Fruit fly (Drosophila melanogaster) whole organism, prepupa: Measurements from ENCODE around the gene CG8892.

Experiments used
- Blimp-1 ChIP-seq: fragments of 200-800 bp; sonication (Bioruptor generic); optimal IDR thresholded peaks from 3 replicates; lab custom pipeline; 2017; ENCODE audit warnings: missing biosample characterization, missing genetic modification characterization, mild to moderate bottlenecking, moderate library complexity, missing genetic modification reagents
- CG10631 ChIP-seq: fragments of 200-800 bp; sonication (Bioruptor generic); optimal IDR thresholded peaks from 2 replicates; lab custom pipeline; 2016; ENCODE audit warnings: missing biosample characterization, missing genetic modification characterization
- CG10669 ChIP-seq: fragments of 200-800 bp; sonication (Bioruptor generic); optimal IDR thresholded peaks from 3 replicates; lab custom pipeline; 2018; ENCODE audit warnings: missing biosample characterization, mild to moderate bottlenecking, missing genetic modification characterization, moderate library complexity
- CG11294 ChIP-seq: fragments of 200-800 bp; sonication (Bioruptor generic); IDR thresholded peaks from 2 replicates; pipeline ENCODE4 v1.3.6; 2022; ENCODE audit warnings: missing biosample characterization, missing genetic modification characterization
- CG11902 ChIP-seq: fragments of 200-800 bp; sonication (Bioruptor generic); optimal IDR thresholded peaks from 3 replicates; lab custom pipeline; 2016; ENCODE audit warnings: missing biosample characterization, missing genetic modification characterization
- CG15336 ChIP-seq: fragments of 200-800 bp; sonication (Bioruptor generic); IDR thresholded peaks from 2 replicates; pipeline ENCODE4 v1.3.6; 2022; ENCODE audit warnings: missing biosample characterization, missing genetic modification characterization
- CG1621 ChIP-seq: fragments of 200-800 bp; sonication (Bioruptor generic); optimal IDR thresholded peaks from 3 replicates; lab custom pipeline; 2018; ENCODE audit warnings: missing biosample characterization, mild to moderate bottlenecking, missing genetic modification characterization
- CG16779 ChIP-seq: fragments of 200-800 bp; sonication (Bioruptor generic); optimal IDR thresholded peaks from 3 replicates; lab custom pipeline; 2017; ENCODE audit warnings: missing biosample characterization, mild to moderate bottlenecking, missing genetic modification characterization
- CG3032 ChIP-seq: fragments of 200-800 bp; optimal IDR thresholded peaks from 2 replicates; lab custom pipeline; 2019; ENCODE audit warnings: missing biosample characterization, mild to moderate bottlenecking, missing genetic modification characterization, moderate library complexity
- CG31627 ChIP-seq: fragments of 200-800 bp; sonication (Bioruptor generic); optimal IDR thresholded peaks from 3 replicates; lab custom pipeline; 2016; ENCODE audit warnings: missing biosample characterization, missing genetic modification characterization
- CG32006 ChIP-seq: fragments of 200-800 bp; sonication (Bioruptor generic); optimal IDR thresholded peaks from 3 replicates; lab custom pipeline; 2017; ENCODE audit warnings: missing biosample characterization, mild to moderate bottlenecking, missing genetic modification characterization
- CG3919 ChIP-seq: fragments of 200-800 bp; sonication (Bioruptor generic); optimal IDR thresholded peaks from 3 replicates; lab custom pipeline; 2016; ENCODE audit warnings: missing biosample characterization, missing genetic modification characterization
- CG4318 ChIP-seq: fragments of 200-800 bp; sonication (Bioruptor generic); optimal IDR thresholded peaks from 3 replicates; lab custom pipeline; 2017; ENCODE audit warnings: missing biosample characterization, mild to moderate bottlenecking, missing genetic modification characterization
- CG6163 ChIP-seq: fragments of 200-800 bp; sonication (Bioruptor generic); IDR thresholded peaks from 3 replicates; pipeline ENCODE4 v1.3.6; 2022; ENCODE audit warnings: missing biosample characterization, missing genetic modification characterization
- CG6276 ChIP-seq: fragments of 200-800 bp; sonication (Bioruptor generic); optimal IDR thresholded peaks from 2 replicates; lab custom pipeline; 2017; ENCODE audit warnings: missing biosample characterization, mild to moderate bottlenecking, missing genetic modification characterization
- CG6792 ChIP-seq: fragments of 200-800 bp; sonication (Bioruptor generic); optimal IDR thresholded peaks from 3 replicates; lab custom pipeline; 2016; ENCODE audit warnings: missing biosample characterization, missing genetic modification characterization
- CG6854 ChIP-seq: fragments of 200-800 bp; sonication (Bioruptor generic); optimal IDR thresholded peaks from 2 replicates; lab custom pipeline; 2017; ENCODE audit warnings: missing biosample characterization, mild to moderate bottlenecking, missing genetic modification characterization
- CG8119 ChIP-seq: fragments of 200-800 bp; sonication (Bioruptor generic); IDR thresholded peaks from 3 replicates; pipeline ENCODE4 v1.3.6; 2022; ENCODE audit warnings: missing biosample characterization, missing genetic modification characterization
- CG8632 ChIP-seq: fragments of 200-800 bp; sonication (Bioruptor generic); optimal IDR thresholded peaks from 3 replicates; lab custom pipeline; 2016; ENCODE audit warnings: missing biosample characterization, missing genetic modification characterization
- CG9139 ChIP-seq: fragments of 200-800 bp; sonication (Bioruptor generic); optimal IDR thresholded peaks from 3 replicates; lab custom pipeline; 2017; ENCODE audit warnings: missing biosample characterization, mild to moderate bottlenecking, missing genetic modification characterization
- Eip75B ChIP-seq: fragments of 200-800 bp; sonication (Bioruptor generic); optimal IDR thresholded peaks from 3 replicates; lab custom pipeline; 2016; ENCODE audit warnings: missing biosample characterization, missing genetic modification characterization
- Eip78C ChIP-seq: fragments of 200-800 bp; sonication (Bioruptor generic); peaks from one replicate; lab custom pipeline; 2016; ENCODE audit warnings: missing biosample characterization, missing genetic modification characterization
- Eip93F ChIP-seq: fragments of 200-800 bp; sonication (Bioruptor generic); optimal IDR thresholded peaks from 2 replicates; lab custom pipeline; 2016; ENCODE audit warnings: missing biosample characterization, mild to moderate bottlenecking, missing genetic modification characterization
- Ets21C ChIP-seq: fragments of 200-800 bp; sonication (Bioruptor generic); optimal IDR thresholded peaks from 3 replicates; lab custom pipeline; 2016; ENCODE audit warnings: missing biosample characterization, missing genetic modification characterization
- Ets96B ChIP-seq: fragments of 200-800 bp; optimal IDR thresholded peaks from 2 replicates; lab custom pipeline; 2019; ENCODE audit warnings: missing biosample characterization, mild to moderate bottlenecking, missing genetic modification characterization, moderate library complexity
- Gug ChIP-seq: fragments of 200-800 bp; sonication (Bioruptor generic); IDR thresholded peaks from 2 replicates; pipeline ENCODE4 v1.3.6; 2022; ENCODE audit warnings: missing biosample characterization, missing genetic modification characterization
- Hr38 ChIP-seq: sonication (Bioruptor generic); optimal IDR thresholded peaks from 2 replicates; lab custom pipeline; 2016; ENCODE audit warnings: missing biosample characterization, missing genetic modification characterization
- Hr39 ChIP-seq: fragments of 200-800 bp; sonication (Bioruptor generic); optimal IDR thresholded peaks from 2 replicates; lab custom pipeline; 2016; ENCODE audit warnings: missing biosample characterization, missing genetic modification characterization
- Hr4 ChIP-seq: fragments of 200-800 bp; sonication (Bioruptor generic); optimal IDR thresholded peaks from 3 replicates; lab custom pipeline; 2016; ENCODE audit warnings: missing biosample characterization, missing genetic modification characterization
- Lpt ChIP-seq: fragments of 200-800 bp; sonication (Bioruptor generic); optimal IDR thresholded peaks from 3 replicates; lab custom pipeline; 2016; ENCODE audit warnings: missing biosample characterization, missing genetic modification characterization
- Met ChIP-seq: fragments of 200-800 bp; sonication (Bioruptor generic); optimal IDR thresholded peaks from 3 replicates; lab custom pipeline; 2016; ENCODE audit warnings: missing biosample characterization, missing genetic modification characterization
- OdsH ChIP-seq: fragments of 200-800 bp; sonication (Bioruptor generic); optimal IDR thresholded peaks from 3 replicates; lab custom pipeline; 2016; ENCODE audit warnings: missing biosample characterization, missing genetic modification characterization
- Smox ChIP-seq: fragments of 200-800 bp; sonication (Bioruptor generic); optimal IDR thresholded peaks from 3 replicates; lab custom pipeline; 2016; ENCODE audit warnings: missing biosample characterization, missing genetic modification characterization
- Sox102F ChIP-seq: fragments of 200-800 bp; sonication (Bioruptor generic); optimal IDR thresholded peaks from 2 replicates; lab custom pipeline; 2016; ENCODE audit warnings: missing biosample characterization, mild to moderate bottlenecking, missing genetic modification characterization
- Sox15 ChIP-seq: fragments of 200-800 bp; sonication (Bioruptor generic); optimal IDR thresholded peaks from 3 replicates; lab custom pipeline; 2016; ENCODE audit warnings: missing biosample characterization, missing genetic modification characterization
- achi ChIP-seq: fragments of 200-800 bp; sonication (Bioruptor generic); optimal IDR thresholded peaks from 3 replicates; lab custom pipeline; 2016; ENCODE audit warnings: missing biosample characterization, missing genetic modification characterization
- acj6 ChIP-seq: fragments of 200-800 bp; sonication (Bioruptor generic); optimal IDR thresholded peaks from 3 replicates; lab custom pipeline; 2016; ENCODE audit warnings: missing biosample characterization, missing genetic modification characterization
- cyc ChIP-seq: fragments of 200-800 bp; sonication (Bioruptor generic); optimal IDR thresholded peaks from 3 replicates; lab custom pipeline; 2016; ENCODE audit warnings: missing biosample characterization, missing genetic modification characterization
- dac ChIP-seq: fragments of 200-800 bp; sonication (Bioruptor generic); optimal IDR thresholded peaks from 2 replicates; lab custom pipeline; 2017; ENCODE audit warnings: missing biosample characterization, mild to moderate bottlenecking, missing genetic modification characterization
- dsx ChIP-seq: fragments of 200-800 bp; optimal IDR thresholded peaks from 3 replicates; lab custom pipeline; 2019; ENCODE audit warnings: missing biosample characterization, mild to moderate bottlenecking, missing genetic modification characterization, moderate library complexity; ENCODE audit not compliant: poor library complexity, severe bottlenecking
- eg ChIP-seq: fragments of 200-800 bp; sonication (Bioruptor generic); IDR thresholded peaks from 3 replicates; pipeline ENCODE4 v1.3.6; 2022; ENCODE audit warnings: missing biosample characterization, missing genetic modification characterization
- esn ChIP-seq: fragments of 200-800 bp; sonication (Bioruptor generic); optimal IDR thresholded peaks from 2 replicates; lab custom pipeline; 2016; ENCODE audit warnings: missing biosample characterization, mild to moderate bottlenecking, missing genetic modification characterization, moderate library complexity
- fd85E ChIP-seq: fragments of 200-800 bp; sonication (Bioruptor generic); optimal IDR thresholded peaks from 3 replicates; lab custom pipeline; 2016; ENCODE audit warnings: missing biosample characterization, missing genetic modification characterization
- fkh ChIP-seq: fragments of 200-800 bp; sonication (Bioruptor generic); optimal IDR thresholded peaks from 3 replicates; lab custom pipeline; 2017; ENCODE audit warnings: missing biosample characterization, mild to moderate bottlenecking, missing genetic modification characterization, moderate library complexity
- lz ChIP-seq: fragments of 200-800 bp; sonication (Bioruptor generic); optimal IDR thresholded peaks from 3 replicates; lab custom pipeline; 2016; ENCODE audit warnings: missing biosample characterization, missing genetic modification characterization
- net ChIP-seq: fragments of 200-800 bp; sonication (Bioruptor generic); optimal IDR thresholded peaks from 3 replicates; lab custom pipeline; 2016; ENCODE audit warnings: missing biosample characterization, missing genetic modification characterization
- pdm3 ChIP-seq: fragments of 200-800 bp; sonication (Bioruptor generic); optimal IDR thresholded peaks from 3 replicates; lab custom pipeline; 2016; ENCODE audit warnings: missing biosample characterization, missing genetic modification characterization
- salr ChIP-seq, 2 experiments: fragments of 200-800 bp; sonication (Bioruptor generic); optimal IDR thresholded peaks; 3 replicates each; lab custom pipeline; 2016 to 2018; ENCODE audit warnings: missing biosample characterization in 2 of 2, missing genetic modification characterization in 2 of 2, mild to moderate bottlenecking in 1 of 2
- ss ChIP-seq, 2 experiments: fragments of 200-800 bp; sonication (Bioruptor generic); optimal IDR thresholded peaks; 2 replicates in 1 of 2; 3 replicates in 1 of 2; lab custom pipeline; 2017 to 2018; ENCODE audit warnings: mild to moderate bottlenecking in 2 of 2, missing biosample characterization in 2 of 2, missing genetic modification characterization in 2 of 2, moderate library complexity in 1 of 2
- svp ChIP-seq: fragments of 200-800 bp; sonication (Bioruptor generic); peaks from one replicate; lab custom pipeline; 2016; ENCODE audit warnings: missing biosample characterization, missing genetic modification characterization
- topi ChIP-seq: fragments of 200-800 bp; sonication (Bioruptor generic); optimal IDR thresholded peaks from 3 replicates; lab custom pipeline; 2016; ENCODE audit warnings: missing biosample characterization, missing genetic modification characterization
- vri ChIP-seq: fragments of 200-800 bp; sonication (Bioruptor generic); optimal IDR thresholded peaks from 3 replicates; lab custom pipeline; 2016; ENCODE audit warnings: missing biosample characterization, mild to moderate bottlenecking, missing genetic modification characterization

The CG8892 gene

DNA sequence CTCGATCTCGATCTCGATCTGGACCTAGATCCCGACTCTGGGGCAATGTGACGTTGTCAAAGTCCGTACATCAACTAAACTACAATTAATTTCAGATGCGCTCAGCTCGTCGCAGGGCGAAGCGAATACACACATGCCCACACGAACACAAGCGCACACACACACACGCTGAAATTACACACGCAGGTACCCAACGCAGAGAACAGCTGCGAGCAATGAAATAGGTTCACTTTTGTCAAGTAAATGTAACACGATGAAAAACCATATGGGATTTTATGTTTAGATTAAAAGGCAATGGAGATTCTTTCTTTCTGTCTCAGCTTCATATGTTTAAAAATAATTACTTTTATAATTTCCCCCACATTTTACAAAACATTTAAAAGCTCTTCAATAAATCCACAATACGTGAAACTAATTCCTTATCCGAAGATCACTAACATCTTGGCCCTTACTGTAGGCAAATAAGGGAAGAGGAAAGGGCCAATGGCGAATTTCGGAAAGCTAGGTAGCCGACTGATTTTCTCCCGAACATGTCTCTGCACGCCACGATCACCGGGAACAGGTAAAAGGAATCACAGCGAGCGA is 19.0 kb upstream of the CG8892 start:
- peak; percentile 77 for TF ChIP-seq CG9139 (GFP tag; lab: Kevin White, UChicago)
- peak; percentile 75 for TF ChIP-seq Gug (GFP tag; lab: Robert Waterston, UW)
- TF ChIP-seq Lpt (GFP tag; lab: Kevin White, UChicago) = peak; percentile 46
- TF ChIP-seq ss (GFP tag; optimal IDR thresholded peaks at IDR 0.05; lab: Kevin White, UChicago) = peak; percentile 89 to 95
- TF ChIP-seq Smox (GFP tag; lab: Kevin White, UChicago) = peak; percentile 86
- peak; percentile 67 for TF ChIP-seq CG16779 (tag; lab: Kevin White, UChicago)
- TF ChIP-seq CG4318 (GFP tag; lab: Kevin White, UChicago) = peak; percentile 45
- peak; percentile 70 to 82 for TF ChIP-seq salr (GFP tag; optimal IDR thresholded peaks at IDR 0.05; lab: Kevin White, UChicago)
- peak; percentile 96 for TF ChIP-seq Eip78C (GFP tag; lab: Kevin White, UChicago)
- TF ChIP-seq vri (GFP tag; lab: Kevin White, UChicago) = peak; percentile 88
- peak; percentile 78 for TF ChIP-seq CG10631 (GFP tag; lab: Kevin White, UChicago)
- peak; percentile 2 for TF ChIP-seq dac (GFP tag; lab: Kevin White, UChicago)
- peak; percentile 83 for TF ChIP-seq CG10669 (GFP tag; lab: Kevin White, UChicago)
- TF ChIP-seq svp = peak; percentile 92
- TF ChIP-seq eg (GFP tag; lab: Robert Waterston, UW) = peak; percentile 69
- TF ChIP-seq OdsH (GFP tag; lab: Kevin White, UChicago) = peak; percentile 81
- peak; percentile 84 for TF ChIP-seq acj6 (GFP tag; lab: Kevin White, UChicago)
- peak; percentile 94 for TF ChIP-seq esn
- peak; percentile 92 for TF ChIP-seq lz (GFP tag; lab: Kevin White, UChicago)
- peak; percentile 88 for TF ChIP-seq pdm3 (GFP tag; lab: Kevin White, UChicago)
- TF ChIP-seq Sox102F (GFP tag; lab: Kevin White, UChicago) = peak; percentile 86
- peak; percentile 83 for TF ChIP-seq dsx
- peak; percentile 64 for TF ChIP-seq Sox15 (GFP tag; lab: Kevin White, UChicago)
- TF ChIP-seq CG1621 (tag; lab: Kevin White, UChicago) = peak; percentile 64
- peak; percentile 74 for TF ChIP-seq net (GFP tag; lab: Kevin White, UChicago)
- peak; percentile 88 for TF ChIP-seq CG3032 (tag; lab: Kevin White, UChicago)
- TF ChIP-seq fd85E (GFP tag; lab: Kevin White, UChicago) = peak; percentile 60
- no peak for TF ChIP-seq Hr38 (GFP tag; lab: Kevin White, UChicago)
- TF ChIP-seq achi (GFP tag; lab: Kevin White, UChicago) = peak; percentile 73
- TF ChIP-seq CG3919 = peak; percentile 84
- TF ChIP-seq CG6163 (GFP tag; lab: Robert Waterston, UW) = peak; percentile 85
- TF ChIP-seq Blimp-1 (GFP tag; lab: Kevin White, UChicago) = peak; percentile 57
- peak; percentile 79 for TF ChIP-seq CG8632
- peak; percentile 67 for TF ChIP-seq CG11902 (GFP tag; lab: Kevin White, UChicago)
- TF ChIP-seq Eip75B (GFP tag; lab: Kevin White, UChicago) = peak; percentile 80
- TF ChIP-seq CG31627 (GFP tag; lab: Kevin White, UChicago) = peak; percentile 87
- peak; percentile 85 for TF ChIP-seq Met (GFP tag; lab: Kevin White, UChicago)
- TF ChIP-seq topi (GFP tag; lab: Kevin White, UChicago) = peak; percentile 88
- peak; percentile 87 for TF ChIP-seq CG15336 (GFP tag; lab: Robert Waterston, UW)
- TF ChIP-seq Hr39 (GFP tag; lab: Kevin White, UChicago) = peak; percentile 79
- peak; percentile 69 for TF ChIP-seq fkh (GFP tag; lab: Kevin White, UChicago)
- peak; percentile 82 for TF ChIP-seq CG8119 (GFP tag; lab: Robert Waterston, UW)
- TF ChIP-seq CG6854 (GFP tag; lab: Kevin White, UChicago) = peak; percentile 79
- peak; percentile 73 for TF ChIP-seq Hr4 (GFP tag; lab: Kevin White, UChicago)
- TF ChIP-seq Eip93F = peak; percentile 63
- TF ChIP-seq CG6792 (GFP tag; lab: Kevin White, UChicago) = peak; percentile 87
- peak; percentile 64 for TF ChIP-seq CG11294 (GFP tag; lab: Robert Waterston, UW)
- peak; percentile 87 for TF ChIP-seq Ets96B (tag; lab: Kevin White, UChicago)
- TF ChIP-seq cyc (GFP tag; lab: Kevin White, UChicago) = peak; percentile 75
- peak; percentile 62 for TF ChIP-seq CG6276 (GFP tag; lab: Kevin White, UChicago)
- peak; percentile 80 for TF ChIP-seq Ets21C
- TF ChIP-seq CG32006 (GFP tag; lab: Kevin White, UChicago) = peak; percentile 70
